Worm (Caenorhabditis elegans): Measurements from ENCODE around the gene twk-16.
A peak's percentile ranks its signal among the peaks of the same experiment; 100 is the strongest.

ce11 chrX:3116033-3116876, 35.3 kb downstream of the twk-16 start, which contains the start of gene mai-1:
- TF ChIP-seq dao-5 (tag; optimal IDR thresholded peaks at IDR 0.05), result peak; percentile 42
- peak; percentile 85 for TF ChIP-seq him-1 (tag; optimal IDR thresholded peaks at IDR 0.05)
- TF ChIP-seq W03F9.2 (tag; optimal IDR thresholded peaks at IDR 0.05), result no peak

Data from whole organism, L4/young adult.